Worm (Caenorhabditis elegans) whole organism, late embryonic: ENCODE data around the gene pix-1.

Experiments used
- C08G9.2 ChIP-seq: sonication (generic microtip); optimal IDR thresholded peaks from 2 replicates; lab custom pipeline; 2016; ENCODE audit warnings: mild to moderate bottlenecking, missing genetic modification characterization, moderate library complexity, missing compliant biosample characterization
- T23F11.4 ChIP-seq: fragments of 200-800 bp; sonication (Bioruptor generic); optimal IDR thresholded peaks from 2 replicates; lab custom pipeline; 2018; ENCODE audit warnings: mild to moderate bottlenecking, missing genetic modification characterization, missing compliant biosample characterization
- ama-1 ChIP-seq: fragments of 150-350 bp; optimal IDR thresholded peaks from 2 replicates; lab custom pipeline; 2014
- ceh-19 ChIP-seq: fragments of 200-800 bp; sonication (Bioruptor generic); optimal IDR thresholded peaks from 2 replicates; lab custom pipeline; 2018; ENCODE audit warnings: mild to moderate bottlenecking, missing genetic modification characterization, missing compliant biosample characterization
- ceh-22 ChIP-seq: sonication (generic microtip); optimal IDR thresholded peaks from 2 replicates; lab custom pipeline; 2017; ENCODE audit warnings: missing biosample characterization, missing genetic modification characterization
- elt-2 ChIP-seq: sonication (generic microtip); optimal IDR thresholded peaks from 2 replicates; lab custom pipeline; 2016; ENCODE audit warnings: missing genetic modification reagents, missing genetic modification characterization, missing compliant biosample characterization
- hlh-6 ChIP-seq: sonication (generic microtip); optimal IDR thresholded peaks from 2 replicates; lab custom pipeline; 2016; ENCODE audit warnings: missing genotype, missing genetic modification characterization, missing compliant biosample characterization
- mec-3 ChIP-seq: sonication (generic microtip); optimal IDR thresholded peaks from 2 replicates; lab custom pipeline; 2016; ENCODE audit warnings: borderline replicate concordance, missing genetic modification characterization, missing compliant biosample characterization
- nfya-1 ChIP-seq: sonication (generic microtip); optimal IDR thresholded peaks from 2 replicates; lab custom pipeline; 2017; ENCODE audit warnings: missing genetic modification characterization, mild to moderate bottlenecking, missing compliant biosample characterization, antibody characterized with exemption, moderate library complexity
- odd-2 ChIP-seq: sonication (generic microtip); optimal IDR thresholded peaks from 2 replicates; lab custom pipeline; 2017; ENCODE audit warnings: antibody characterized with exemption, mild to moderate bottlenecking, missing genetic modification characterization, missing compliant biosample characterization
- pqm-1 ChIP-seq: sonication (generic microtip); optimal IDR thresholded peaks from 2 replicates; lab custom pipeline; 2016; ENCODE audit warnings: missing genetic modification characterization, missing compliant biosample characterization
- sdc-2 ChIP-seq: sonication (generic microtip); optimal IDR thresholded peaks from 2 replicates; lab custom pipeline; 2016; ENCODE audit warnings: missing genotype, missing genetic modification characterization, missing compliant biosample characterization
- tbx-2 ChIP-seq: sonication (generic microtip); optimal IDR thresholded peaks from 2 replicates; lab custom pipeline; 2016; ENCODE audit warnings: missing genetic modification characterization, missing compliant biosample characterization
- unc-86 ChIP-seq: sonication (generic microtip); optimal IDR thresholded peaks from 2 replicates; lab custom pipeline; 2016; ENCODE audit warnings: missing genetic modification characterization, missing compliant biosample characterization

- peak; percentile 97 for TF ChIP-seq tbx-2 (tag; lab: Kevin White, UChicago)
- TF ChIP-seq ceh-19, result peak; percentile 68
- TF ChIP-seq T23F11.4 (GFP tag; lab: Kevin White, UChicago), result peak; percentile 24
- peak; percentile 98 for TF ChIP-seq nfya-1 (tag; lab: Kevin White, UChicago)
- peak; percentile 100 for TF ChIP-seq sdc-2 (tag; lab: Kevin White, UChicago)
- TF ChIP-seq ceh-22, result peak; percentile 90
- peak; percentile 81 for TF ChIP-seq unc-86 (tag; lab: Kevin White, UChicago)
- TF ChIP-seq ama-1 (lab: Kevin White, UChicago), result no peak
- TF ChIP-seq odd-2 (tag; lab: Kevin White, UChicago), result no peak
- peak; percentile 54 for TF ChIP-seq elt-2 (tag; lab: Kevin White, UChicago)
- peak; percentile 84 for TF ChIP-seq C08G9.2 (tag; lab: Kevin White, UChicago)
- TF ChIP-seq hlh-6 (tag; lab: Kevin White, UChicago), result peak; percentile 75
- no peak for TF ChIP-seq mec-3 (tag; lab: Kevin White, UChicago)
- TF ChIP-seq pqm-1 (tag; lab: Kevin White, UChicago), result peak; percentile 90
Observed at ce11 chrX:13700642-13701233, 26.4 kb upstream of the pix-1 start.
